Fruit fly (Drosophila melanogaster): Measurements from ENCODE around the gene Ufd4.

Gene Ufd4

DNA sequence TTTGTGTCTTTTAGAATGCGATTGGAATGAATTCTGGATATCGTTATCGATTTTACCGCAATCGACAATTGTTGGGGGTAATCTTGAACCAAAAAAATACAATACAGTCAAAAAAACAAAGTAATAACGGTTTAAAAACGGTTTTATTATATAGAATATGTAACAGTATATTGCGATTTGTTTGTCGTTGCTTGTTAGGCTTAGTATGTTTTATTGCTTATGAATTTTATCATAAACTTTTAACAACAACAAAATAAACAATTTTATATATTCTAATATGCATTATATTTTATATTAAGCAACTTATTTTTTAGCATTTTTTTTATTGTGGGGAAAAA lies 7.6 kb upstream of the Ufd4 start, which contains the start of gene CYLD (continued):
- no peak for TF ChIP-seq CG9139 (GFP tag; optimal IDR thresholded peaks at IDR 0.05)
- TF ChIP-seq svp (GFP tag), result no peak
- no peak for TF ChIP-seq Hr39 (GFP tag; optimal IDR thresholded peaks at IDR 0.05)
- peak; percentile 41 for TF ChIP-seq Sox14 (GFP tag; optimal IDR thresholded peaks at IDR 0.05)
- TF ChIP-seq acj6 (GFP tag; optimal IDR thresholded peaks at IDR 0.05), result peak; percentile 60
- peak; percentile 50 for TF ChIP-seq Eip75B (GFP tag; optimal IDR thresholded peaks at IDR 0.05)
- peak; percentile 74 for TF ChIP-seq OdsH (GFP tag; optimal IDR thresholded peaks at IDR 0.05)
- no peak for TF ChIP-seq CG11294 (GFP tag; IDR thresholded peaks at IDR 0.05)
- TF ChIP-seq CG11902 (GFP tag; optimal IDR thresholded peaks at IDR 0.05), result no peak
- no peak for TF ChIP-seq fkh (GFP tag; optimal IDR thresholded peaks at IDR 0.05)

DNA sequence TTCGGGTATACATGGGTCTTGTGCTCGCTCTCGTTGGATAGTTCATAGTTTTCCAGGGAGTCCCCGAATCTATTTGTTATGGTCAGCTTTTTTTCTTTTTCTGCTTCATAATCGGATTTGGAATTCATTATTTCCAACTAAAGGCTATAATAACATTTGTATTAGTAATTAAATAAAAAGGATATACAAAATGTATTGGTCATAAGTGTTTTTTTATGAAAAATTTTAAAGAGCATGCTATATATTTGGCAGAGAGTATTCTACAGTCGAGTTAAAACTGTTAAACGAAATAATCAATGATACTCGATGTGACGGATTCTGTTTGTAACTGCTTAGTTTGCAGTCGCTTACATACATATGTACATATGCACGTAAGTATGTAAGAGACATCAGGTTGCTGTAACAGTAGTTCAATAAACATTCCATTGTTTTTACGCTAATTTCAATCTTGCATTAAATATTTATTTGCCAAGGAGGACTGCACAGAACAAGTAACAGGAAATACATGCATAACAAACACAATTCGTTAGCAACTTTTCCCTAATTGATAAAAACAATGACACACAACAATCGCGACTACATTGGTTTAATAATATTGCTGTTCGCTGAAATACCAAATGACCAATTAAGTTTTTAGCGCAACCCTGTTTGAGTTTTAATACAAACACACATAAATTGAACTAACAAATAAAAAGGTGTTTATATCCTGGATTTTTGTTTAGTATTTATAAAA lies 7.1 kb upstream of the Ufd4 start:
- no peak for TF ChIP-seq Gug (GFP tag; IDR thresholded peaks at IDR 0.05)
- peak; percentile 16 for TF ChIP-seq Ets96B (tag; optimal IDR thresholded peaks at IDR 0.05)
- no peak for TF ChIP-seq ss (GFP tag; optimal IDR thresholded peaks at IDR 0.05)
- peak; percentile 22 for TF ChIP-seq acj6 (GFP tag; optimal IDR thresholded peaks at IDR 0.05)
- peak; percentile 39 for TF ChIP-seq Hr4 (GFP tag; optimal IDR thresholded peaks at IDR 0.05)
- TF ChIP-seq Hr39 (GFP tag; optimal IDR thresholded peaks at IDR 0.05), result peak; percentile 2
- peak; percentile 4 for TF ChIP-seq lz (GFP tag; optimal IDR thresholded peaks at IDR 0.05)
- TF ChIP-seq Eip75B (GFP tag; optimal IDR thresholded peaks at IDR 0.05), result no peak
- peak; percentile 36 for TF ChIP-seq Met (GFP tag; optimal IDR thresholded peaks at IDR 0.05)
- peak; percentile 78 for TF ChIP-seq Eip78C (GFP tag)
- TF ChIP-seq topi (GFP tag; optimal IDR thresholded peaks at IDR 0.05), result peak; percentile 15
- TF ChIP-seq CG34406 (GFP tag; optimal IDR thresholded peaks at IDR 0.05), result no peak
- no peak for TF ChIP-seq fd85E (GFP tag; optimal IDR thresholded peaks at IDR 0.05)
- peak; percentile 17 for TF ChIP-seq OdsH (GFP tag; optimal IDR thresholded peaks at IDR 0.05)
- TF ChIP-seq CG6163 (GFP tag; IDR thresholded peaks at IDR 0.05), result no peak
- no peak for TF ChIP-seq CG6854 (GFP tag; optimal IDR thresholded peaks at IDR 0.05)
- no peak for TF ChIP-seq dsx (GFP tag; optimal IDR thresholded peaks at IDR 0.05; ENCODE audit: poor library complexity, severe bottlenecking)
- peak; percentile 21; the same call in 1 of the 2 replicates for TF ChIP-seq CG15336 (GFP tag; IDR thresholded peaks at IDR 0.05)
- TF ChIP-seq dac (GFP tag; optimal IDR thresholded peaks at IDR 0.05), result no peak
- TF ChIP-seq esn (GFP tag; optimal IDR thresholded peaks at IDR 0.05), result peak; percentile 19
- no peak for TF ChIP-seq fd59A (GFP tag; optimal IDR thresholded peaks at IDR 0.05)
- no peak for TF ChIP-seq CG9139 (GFP tag; optimal IDR thresholded peaks at IDR 0.05)
- no peak for TF ChIP-seq Lpt (GFP tag; optimal IDR thresholded peaks at IDR 0.05)
- peak; percentile 10 for TF ChIP-seq CG10631 (GFP tag; optimal IDR thresholded peaks at IDR 0.05)
- no peak for TF ChIP-seq Smox (GFP tag; optimal IDR thresholded peaks at IDR 0.05)

DNA sequence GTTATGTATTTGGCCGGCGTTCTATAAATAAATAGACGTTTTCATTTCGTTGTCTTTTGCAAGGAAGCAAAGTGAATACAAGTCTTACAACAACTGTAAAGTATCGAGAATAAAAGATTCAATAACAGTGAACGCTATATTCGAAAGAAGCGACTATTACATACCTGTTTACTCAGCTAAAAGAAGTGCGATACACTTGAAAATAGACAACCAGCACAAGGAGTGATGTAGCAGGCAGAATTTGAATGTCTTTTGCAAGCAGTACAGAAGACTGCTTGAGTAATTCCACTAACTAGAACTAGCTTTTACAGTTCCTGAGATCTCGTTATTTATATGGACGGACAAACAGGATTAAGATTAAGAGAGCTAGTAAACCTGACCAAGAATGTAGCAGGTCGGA lies 6.1 kb upstream of the Ufd4 start:
- TF ChIP-seq esn (GFP tag; optimal IDR thresholded peaks at IDR 0.05), result no peak
- peak; percentile 91 for TF ChIP-seq fkh (GFP tag; optimal IDR thresholded peaks at IDR 0.05)

DNA sequence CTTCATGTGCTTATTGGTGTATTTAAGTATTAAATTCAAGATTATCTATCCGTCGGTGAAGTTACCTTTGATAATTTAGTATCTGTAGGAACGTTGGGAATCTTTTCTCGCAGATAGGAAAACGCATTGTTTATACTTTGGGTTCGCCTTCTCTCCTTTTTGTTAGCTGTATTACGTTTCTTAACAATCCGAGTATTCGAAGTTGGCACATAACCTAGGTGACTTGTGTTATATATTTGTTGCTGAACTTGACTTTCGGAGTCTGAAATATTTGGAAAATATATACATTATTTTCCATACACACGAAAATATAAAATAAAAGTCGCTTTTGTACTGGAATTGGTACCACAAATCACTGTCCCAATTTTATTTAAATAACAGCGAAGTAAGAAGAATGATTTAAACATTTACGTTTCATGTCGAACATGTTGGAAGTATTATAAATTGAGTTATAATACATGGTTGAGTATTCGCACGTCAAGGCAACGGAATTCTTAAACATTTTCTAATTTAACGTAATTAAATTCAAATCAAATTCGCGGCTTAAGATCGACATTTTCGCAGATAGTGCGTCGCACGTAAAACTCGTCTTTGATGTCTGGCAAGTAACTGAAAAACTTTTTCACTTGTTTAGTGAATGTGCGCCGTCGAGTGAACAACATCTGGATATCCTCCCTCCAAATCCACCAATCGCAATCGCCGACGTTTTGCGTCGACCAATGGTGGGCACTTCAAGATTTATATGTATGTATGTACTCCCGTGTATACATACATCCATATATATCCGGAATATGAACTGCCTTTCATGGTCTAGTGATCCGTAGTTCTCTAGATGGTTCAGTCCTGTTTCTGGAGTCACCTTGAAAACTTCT lies 2.9 kb upstream of the Ufd4 start, which contains the start of gene Hand:
Gene Hand (minus strand): TSS at position 588 of the 872 bp plus-strand sequence.
- TF ChIP-seq Sox102F (GFP tag; optimal IDR thresholded peaks at IDR 0.05) (no peak), Eip78C (GFP tag) (peak; percentile 26), salr (GFP tag; optimal IDR thresholded peaks at IDR 0.05) (no peak)

Data from whole organism, prepupa.